Fruit fly (Drosophila melanogaster) whole organism, embryonic: ENCODE data around the gene TrpRS.

Experiments
- ATbp ChIP-seq: fragments of 200-800 bp; sonication (Bioruptor generic); optimal IDR thresholded peaks from 2 replicates; lab custom pipeline; 2017; ENCODE audit warnings: missing biosample characterization, mild to moderate bottlenecking, missing genetic modification characterization, missing genetic modification reagents
- Ada2b ChIP-seq: fragments of 200-800 bp; sonication (Bioruptor generic); IDR thresholded peaks from 2 replicates; pipeline ENCODE4 v1.3.6; 2022; ENCODE audit warnings: missing biosample characterization, missing genetic modification characterization
- Atf6 ChIP-seq: fragments of 200-800 bp; sonication (Bioruptor generic); IDR thresholded peaks from 2 replicates; pipeline ENCODE4 v1.3.6; 2022; ENCODE audit warnings: missing biosample characterization, missing genetic modification characterization
- Blimp-1 ChIP-seq: fragments of 200-800 bp; sonication (Bioruptor generic); optimal IDR thresholded peaks from 3 replicates; lab custom pipeline; 2018; ENCODE audit warnings: missing biosample characterization, missing genetic modification characterization, mild to moderate bottlenecking, moderate library complexity, missing genetic modification reagents
- CG10209 ChIP-seq: fragments of 200-800 bp; sonication (Bioruptor generic); optimal IDR thresholded peaks from 3 replicates; lab custom pipeline; 2017; ENCODE audit warnings: missing biosample characterization, mild to moderate bottlenecking, missing genetic modification characterization, missing genetic modification reagents
- CG1024 ChIP-seq: fragments of 200-800 bp; sonication (Bioruptor generic); IDR thresholded peaks from 2 replicates; pipeline ENCODE4 v1.3.6; 2022; ENCODE audit warnings: missing biosample characterization, missing genetic modification characterization
- CG10979 ChIP-seq: fragments of 200-800 bp; sonication (Bioruptor generic); optimal IDR thresholded peaks from 2 replicates; lab custom pipeline; 2018; ENCODE audit warnings: missing biosample characterization, mild to moderate bottlenecking, missing genetic modification characterization, moderate library complexity
- CG12659 ChIP-seq: fragments of 200-800 bp; sonication (Bioruptor generic); optimal IDR thresholded peaks from 3 replicates; lab custom pipeline; 2017; ENCODE audit warnings: mild to moderate bottlenecking, missing biosample characterization, missing genetic modification reagents, missing genetic modification characterization
- CG13775 ChIP-seq: fragments of 200-800 bp; sonication (Bioruptor generic); optimal IDR thresholded peaks from 3 replicates; lab custom pipeline; 2017; ENCODE audit warnings: missing biosample characterization, mild to moderate bottlenecking, missing genetic modification characterization
- CG15011 ChIP-seq: fragments of 200-800 bp; sonication (Bioruptor generic); optimal IDR thresholded peaks from 3 replicates; lab custom pipeline; 2018; ENCODE audit warnings: missing biosample characterization, mild to moderate bottlenecking, missing genetic modification characterization
- CG1603 ChIP-seq: fragments of 200-800 bp; sonication (Bioruptor generic); optimal IDR thresholded peaks from 2 replicates; lab custom pipeline; 2019; ENCODE audit warnings: missing biosample characterization, mild to moderate bottlenecking, missing genetic modification characterization, moderate library complexity
- CG17359 ChIP-seq: fragments of 200-800 bp; sonication (Bioruptor generic); optimal IDR thresholded peaks from 3 replicates; lab custom pipeline; 2018; ENCODE audit warnings: missing biosample characterization, mild to moderate bottlenecking, missing genetic modification characterization, moderate library complexity
- CG17385 ChIP-seq: fragments of 200-800 bp; sonication (Bioruptor generic); optimal IDR thresholded peaks from 3 replicates; lab custom pipeline; 2018; ENCODE audit warnings: missing biosample characterization, mild to moderate bottlenecking, missing genetic modification characterization
- CG18262 ChIP-seq: fragments of 200-800 bp; optimal IDR thresholded peaks from 3 replicates; lab custom pipeline; 2019; ENCODE audit warnings: missing biosample characterization, mild to moderate bottlenecking, missing genetic modification characterization, moderate library complexity
- CG2875 ChIP-seq: fragments of 200-800 bp; sonication (Bioruptor generic); optimal IDR thresholded peaks from 2 replicates; lab custom pipeline; 2017; ENCODE audit warnings: missing biosample characterization, mild to moderate bottlenecking, missing genetic modification characterization, missing genetic modification reagents
- CG30431 ChIP-seq: fragments of 200-800 bp; sonication (Bioruptor generic); optimal IDR thresholded peaks from 2 replicates; lab custom pipeline; 2017; ENCODE audit warnings: missing biosample characterization, missing genetic modification characterization
- CG33557 ChIP-seq: fragments of 200-800 bp; sonication (Bioruptor generic); optimal IDR thresholded peaks from 2 replicates; lab custom pipeline; 2019; ENCODE audit warnings: missing biosample characterization, mild to moderate bottlenecking, missing genetic modification characterization, moderate library complexity
- CG43689 ChIP-seq: fragments of 200-800 bp; sonication (Bioruptor generic); IDR thresholded peaks from 2 replicates; pipeline ENCODE4 v1.3.6; 2022; ENCODE audit warnings: missing biosample characterization, missing genetic modification characterization
- CG6254 ChIP-seq: fragments of 200-800 bp; sonication (Bioruptor generic); optimal IDR thresholded peaks from 3 replicates; lab custom pipeline; 2017; ENCODE audit warnings: mild to moderate bottlenecking, missing biosample characterization, missing genetic modification reagents, missing genetic modification characterization
- CG7745 ChIP-seq: fragments of 200-800 bp; sonication (Bioruptor generic); optimal IDR thresholded peaks from 2 replicates; lab custom pipeline; 2018; ENCODE audit warnings: missing biosample characterization, mild to moderate bottlenecking, missing genetic modification characterization, moderate library complexity
- CG8290 ChIP-seq, 3 experiments: fragments of 200-800 bp; sonication (Bioruptor generic); optimal IDR thresholded peaks; 2 replicates each; lab custom pipeline; 2016 to 2019; ENCODE audit warnings: missing biosample characterization in 3 of 3, missing genetic modification characterization in 3 of 3, mild to moderate bottlenecking in 2 of 3, moderate library complexity in 1 of 3
- CHES-1-like ChIP-seq: fragments of 200-800 bp; sonication (Bioruptor generic); optimal IDR thresholded peaks from 2 replicates; lab custom pipeline; 2016; ENCODE audit warnings: missing biosample characterization, missing genetic modification characterization
- D19A ChIP-seq: fragments of 200-800 bp; optimal IDR thresholded peaks from 3 replicates; lab custom pipeline; 2019; ENCODE audit warnings: missing biosample characterization, mild to moderate bottlenecking, missing genetic modification characterization, moderate library complexity
- Hr39 ChIP-seq: fragments of >200 bp; optimal IDR thresholded peaks from 2 replicates; lab custom pipeline; 2017
- Hr78 ChIP-seq, 2 experiments: fragments of 200-800 bp in 1 of 2; fragments of >200 bp in 1 of 2; sonication (Bioruptor generic) in 1 of 2; optimal IDR thresholded peaks; 2 replicates each; lab custom pipeline; 2017 to 2019; ENCODE audit warnings: missing biosample characterization in 2 of 2, missing genetic modification characterization in 2 of 2, mild to moderate bottlenecking in 1 of 2, moderate library complexity in 1 of 2
- Lim3 ChIP-seq: fragments of 200-800 bp; sonication (Bioruptor generic); IDR thresholded peaks from 2 replicates; pipeline ENCODE4 v1.3.6; 2022; ENCODE audit warnings: missing biosample characterization, missing genetic modification characterization
- Med ChIP-seq: fragments of 200-800 bp; sonication (Bioruptor generic); peaks from one replicate; lab custom pipeline; 2016; ENCODE audit warnings: missing biosample characterization, missing genetic modification characterization, mild to moderate bottlenecking, inconsistent platforms, moderate library complexity
- NC2β ChIP-seq: fragments of 200-800 bp; sonication (Bioruptor generic); optimal IDR thresholded peaks from 2 replicates; lab custom pipeline; 2016; ENCODE audit warnings: missing biosample characterization, missing genetic modification characterization
- PHDP ChIP-seq: fragments of 200-800 bp; sonication (Bioruptor generic); optimal IDR thresholded peaks from 3 replicates; lab custom pipeline; 2018; ENCODE audit warnings: missing biosample characterization, mild to moderate bottlenecking, missing genetic modification characterization, moderate library complexity
- Sox100B ChIP-seq: fragments of 200-800 bp; sonication (Bioruptor generic); optimal IDR thresholded peaks from 3 replicates; lab custom pipeline; 2018; ENCODE audit warnings: missing biosample characterization, mild to moderate bottlenecking, missing genetic modification characterization
- bsh ChIP-seq, 2 experiments: fragments of 200-800 bp; sonication (Bioruptor generic); optimal IDR thresholded peaks; 2 replicates each; lab custom pipeline; 2017 to 2018; ENCODE audit warnings: mild to moderate bottlenecking in 2 of 2, missing biosample characterization in 2 of 2, missing genetic modification characterization in 2 of 2, moderate library complexity in 1 of 2
- cg ChIP-seq: fragments of 200-800 bp; sonication (Bioruptor generic); optimal IDR thresholded peaks from 3 replicates; lab custom pipeline; 2019; ENCODE audit warnings: missing biosample characterization, mild to moderate bottlenecking, missing genetic modification characterization, moderate library complexity
- crol ChIP-seq: fragments of 200-800 bp; sonication (Bioruptor generic); IDR thresholded peaks from 2 replicates; pipeline ENCODE4 v1.3.6; 2022; ENCODE audit warnings: missing biosample characterization, missing genetic modification characterization
- dmrt11E ChIP-seq: fragments of 200-800 bp; sonication (Bioruptor generic); optimal IDR thresholded peaks from 3 replicates; lab custom pipeline; 2018; ENCODE audit warnings: missing biosample characterization, mild to moderate bottlenecking, missing genetic modification characterization, moderate library complexity
- kni ChIP-seq: fragments of 200-800 bp; sonication (Bioruptor generic); optimal IDR thresholded peaks from 3 replicates; lab custom pipeline; 2017; ENCODE audit warnings: mild to moderate bottlenecking, missing biosample characterization, missing genetic modification reagents, missing genetic modification characterization
- lola ChIP-seq, 3 experiments: fragments of >200 bp in 2 of 3; fragments of 200-800 bp in 1 of 3; sonication (Bioruptor generic) in 1 of 3; optimal IDR thresholded peaks; 2 replicates each; lab custom pipeline; 2017 to 2019; ENCODE audit warnings: missing biosample characterization in 3 of 3, missing genetic modification characterization in 3 of 3, mild to moderate bottlenecking in 1 of 3, moderate library complexity in 1 of 3
- luna ChIP-seq: fragments of 200-800 bp; sonication (Bioruptor generic); optimal IDR thresholded peaks from 2 replicates; lab custom pipeline; 2016; ENCODE audit warnings: missing biosample characterization, missing genetic modification characterization
- mld ChIP-seq: fragments of 200-800 bp; sonication (Bioruptor generic); IDR thresholded peaks from 3 replicates; pipeline ENCODE4 v1.3.6; 2022; ENCODE audit warnings: missing biosample characterization, missing genetic modification characterization; ENCODE audit not compliant: partially characterized antibody
- oc ChIP-seq: fragments of 200-800 bp; sonication (Bioruptor generic); optimal IDR thresholded peaks from 2 replicates; lab custom pipeline; 2018; ENCODE audit warnings: missing biosample characterization, mild to moderate bottlenecking, missing genetic modification characterization, moderate library complexity
- sens ChIP-seq: fragments of 200-800 bp; sonication (Bioruptor generic); peaks from one replicate; lab custom pipeline; 2016; ENCODE audit warnings: missing biosample characterization, missing genetic modification characterization
- shn ChIP-seq: fragments of 200-800 bp; sonication (Bioruptor generic); optimal IDR thresholded peaks from 3 replicates; lab custom pipeline; 2016; ENCODE audit warnings: missing biosample characterization, missing genetic modification characterization
- sqz ChIP-seq: fragments of 200-800 bp; sonication (Bioruptor generic); optimal IDR thresholded peaks from 3 replicates; lab custom pipeline; 2018; ENCODE audit warnings: missing biosample characterization, mild to moderate bottlenecking, missing genetic modification characterization
- trem ChIP-seq: fragments of 200-800 bp; optimal IDR thresholded peaks from 3 replicates; lab custom pipeline; 2019; ENCODE audit warnings: missing biosample characterization, mild to moderate bottlenecking, missing genetic modification characterization, moderate library complexity
- twi ChIP-seq: fragments of 200-800 bp; optimal IDR thresholded peaks from 2 replicates; lab custom pipeline; 2019; ENCODE audit warnings: missing biosample characterization, mild to moderate bottlenecking, missing genetic modification characterization, moderate library complexity

Gene TrpRS

DNA sequence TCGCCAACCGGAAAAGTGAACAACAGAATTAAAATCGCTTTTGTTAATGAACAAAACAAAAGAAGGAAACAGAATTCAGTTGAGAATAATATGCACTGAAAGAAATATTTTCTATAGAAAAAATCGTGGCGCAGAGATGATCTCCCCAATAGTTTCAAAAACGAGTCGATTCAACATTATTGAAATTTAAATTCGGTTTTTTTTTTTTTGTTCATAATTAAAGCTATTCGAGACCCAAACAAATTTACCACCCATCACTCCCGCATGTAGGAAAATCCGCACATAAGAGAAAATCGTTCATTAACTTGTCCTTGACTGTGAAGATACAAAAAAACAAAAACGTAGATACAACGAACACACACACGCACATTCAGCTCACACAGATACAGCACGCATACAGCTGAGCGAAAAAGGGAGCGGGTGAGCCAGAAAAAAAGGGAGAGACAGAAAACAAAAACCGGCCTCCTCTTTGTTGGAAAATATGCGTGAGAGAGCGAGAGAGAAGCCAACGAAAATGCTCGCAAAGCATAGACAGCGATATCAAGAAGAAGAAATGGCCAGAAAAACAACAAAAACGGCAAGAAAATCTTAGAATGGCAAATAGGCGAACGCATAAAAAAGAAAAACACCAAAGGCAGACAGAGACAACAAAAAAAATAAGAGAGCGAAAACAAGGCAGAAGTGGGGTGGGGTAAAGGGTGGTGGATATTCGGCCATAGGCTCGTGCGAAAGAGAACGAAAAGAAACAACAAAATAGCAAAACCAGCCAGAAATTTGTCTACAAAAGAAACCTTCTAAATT lies 46.4 kb downstream of the TrpRS start (continued):
- TF ChIP-seq CG17359 (tag; lab: Kevin White, UChicago) (peak; percentile 28), CHES-1-like (GFP tag; lab: Kevin White, UChicago) (peak; percentile 30), ATbp (GFP tag; lab: Kevin White, UChicago) (no peak), CG12659 (GFP tag; lab: Kevin White, UChicago) (peak; percentile 25), CG13775 (peak; percentile 63), CG43689 (GFP tag; lab: Robert Waterston, UW) (no peak), shn (peak; percentile 14), CG8290 (GFP tag; optimal IDR thresholded peaks at IDR 0.05; lab: Kevin White, UChicago) (no peak), CG8290 (tag; optimal IDR thresholded peaks at IDR 0.05; lab: Kevin White, UChicago) (no peak), Sox100B (GFP tag; lab: Kevin White, UChicago) (peak; percentile 4), NC2β (GFP tag; lab: Kevin White, UChicago) (no peak), CG1024 (GFP tag; lab: Robert Waterston, UW) (no peak), PHDP (tag; lab: Kevin White, UChicago) (peak; percentile 59), luna (GFP tag; lab: Kevin White, UChicago) (peak; percentile 50)
- TF ChIP-seq, all 482 proteins: peak for 189

- TF ChIP-seq Blimp-1 (GFP tag; lab: Kevin White, UChicago) (peak; percentile 98), Lim3 (GFP tag; lab: Robert Waterston, UW) (no peak)
Measured at dm6 chr3R:9217607-9218006, 49.1 kb downstream of the TrpRS start.

DNA sequence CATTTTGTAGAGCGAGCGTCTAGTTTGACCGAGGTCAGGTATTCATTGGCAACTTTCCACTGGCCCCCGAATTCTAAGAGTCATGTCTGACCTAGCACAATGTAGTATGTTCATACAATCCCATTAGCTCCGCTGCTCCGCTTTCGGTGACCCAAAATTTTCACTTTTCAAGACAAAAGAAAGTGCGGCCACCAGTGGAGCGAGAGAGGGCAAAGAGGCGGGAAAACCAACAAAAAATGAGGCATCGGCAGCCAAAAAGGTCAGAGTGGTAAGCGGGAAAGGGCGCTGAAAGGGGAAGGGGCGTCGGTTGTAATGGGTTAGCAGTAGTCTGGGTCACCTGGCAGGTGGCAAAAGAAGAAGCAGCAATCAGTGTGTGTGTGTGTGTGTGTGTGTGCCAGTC lies 51.2 kb downstream of the TrpRS start:
- peak; percentile 77 for TF ChIP-seq kni
- TF ChIP-seq bsh (GFP tag; optimal IDR thresholded peaks at IDR 0.05; lab: Kevin White, UChicago) = peak in 1 of 2 experiments; percentile 52
- no peak for TF ChIP-seq luna (GFP tag; lab: Kevin White, UChicago)
- TF ChIP-seq CG18262 (tag; lab: Kevin White, UChicago) = peak; percentile 20
- no peak for TF ChIP-seq CG15011
- peak; percentile 10 for TF ChIP-seq sqz (GFP tag; lab: Kevin White, UChicago)
- TF ChIP-seq CG2875 = peak; percentile 24
- no peak for TF ChIP-seq Ada2b
- peak; percentile 66 for TF ChIP-seq crol
- TF ChIP-seq mld (GFP tag; lab: Robert Waterston, UW) = 0 out of 3 replicates have a peak, but pooled peaks have one; percentile 25
- TF ChIP-seq CG6254 (GFP tag; lab: Kevin White, UChicago) = peak; percentile 31
- peak; percentile 32 for TF ChIP-seq dmrt11E (tag; lab: Kevin White, UChicago)
- TF ChIP-seq Hr78 (GFP tag; optimal IDR thresholded peaks at IDR 0.05; lab: Kevin White, UChicago) = peak in 1 of 2 experiments; percentile 89
- TF ChIP-seq cg (GFP tag; lab: Kevin White, UChicago) = peak; percentile 27
- no peak for TF ChIP-seq Atf6 (GFP tag; lab: Robert Waterston, UW)
- TF ChIP-seq D19A (tag; lab: Kevin White, UChicago) = peak; percentile 5
- no peak for TF ChIP-seq CG10209 (GFP tag; lab: Kevin White, UChicago)
- peak; percentile 36 for TF ChIP-seq CG7745
- peak; percentile 18 for TF ChIP-seq CG1603 (tag; lab: Kevin White, UChicago)
- peak; percentile 0 for TF ChIP-seq twi (tag; lab: Kevin White, UChicago)
- peak; percentile 84 for TF ChIP-seq CG33557
- TF ChIP-seq sens = peak; percentile 60
- TF ChIP-seq CG17385 (GFP tag; lab: Kevin White, UChicago) = peak; percentile 37
- no peak for TF ChIP-seq Hr39 (lab: Kevin White, UChicago)
- TF ChIP-seq trem (tag; lab: Kevin White, UChicago) = peak; percentile 25
- peak; percentile 38 for TF ChIP-seq Med (GFP tag; lab: Kevin White, UChicago)
- peak; percentile 46 for TF ChIP-seq oc (tag; lab: Kevin White, UChicago)
- no peak for TF ChIP-seq PHDP (tag; lab: Kevin White, UChicago)
- TF ChIP-seq CG30431 (GFP tag; lab: Kevin White, UChicago) = no peak
- peak in 1 of 3 experiments; percentile 6 for TF ChIP-seq lola (GFP tag; optimal IDR thresholded peaks at IDR 0.05; lab: Kevin White, UChicago)
- TF ChIP-seq CG10979 (tag; lab: Kevin White, UChicago) = peak; percentile 2
